Worm (Caenorhabditis elegans) whole organism, L1 larva: ENCODE results near the gene srh-186.
"Not testable (repeated sequence)": the region's sequence is repeated elsewhere in the genome, so short reads cannot be mapped to it uniquely, and the experiment has no call there.

Experiments used
- tbx-2 ChIP-seq: sonication (generic microtip); optimal IDR thresholded peaks from 2 replicates; lab custom pipeline; 2016; ENCODE audit warnings: missing genetic modification characterization, missing compliant biosample characterization
- unc-130 ChIP-seq: fragments of 150-350 bp; optimal IDR thresholded peaks from 2 replicates; lab custom pipeline; 2017; ENCODE audit warnings: missing biosample characterization, missing genetic modification characterization, inconsistent platforms

DNA sequence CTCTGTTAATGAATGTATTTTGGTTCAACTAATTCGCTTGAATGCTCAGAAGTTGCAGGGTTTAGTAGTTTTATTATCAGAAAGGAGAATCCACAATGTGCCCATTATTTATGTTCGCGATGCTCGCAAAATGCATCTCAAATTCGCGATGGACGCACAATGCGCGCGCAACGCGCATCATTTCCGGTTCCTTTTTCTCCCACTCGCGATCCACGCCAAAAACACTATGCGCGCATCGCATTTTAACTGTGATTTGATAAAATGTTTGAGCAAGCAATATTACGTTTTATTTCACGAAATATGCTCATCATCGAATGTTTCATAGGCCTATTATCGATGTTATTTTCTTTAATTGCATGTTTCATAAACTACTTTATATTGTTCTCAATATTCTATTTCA, 25.7 kb upstream of the srh-186 start, which contains the start of gene srbc-77:
- not testable (repeated sequence) for TF ChIP-seq tbx-2; unc-130 (tag; lab: Kevin White, UChicago)
